Worm (Caenorhabditis elegans) whole organism, young adult: ENCODE measurements around the gene K02F6.5.
"Not testable (repeated sequence)": the region's sequence is repeated elsewhere in the genome, so short reads cannot be mapped to it uniquely, and the experiment has no call there.

Source experiments
- B0261.1 ChIP-seq: sonication (generic microtip); optimal IDR thresholded peaks from 2 replicates; lab custom pipeline; 2016; ENCODE audit warnings: mild to moderate bottlenecking, missing genetic modification characterization, moderate library complexity, missing compliant biosample characterization
- F23B12.7 ChIP-seq: sonication (generic microtip); optimal IDR thresholded peaks from 2 replicates; lab custom pipeline; 2017; ENCODE audit warnings: missing genetic modification characterization, mild to moderate bottlenecking, missing compliant biosample characterization, antibody characterized with exemption, moderate library complexity; ENCODE audit not compliant: insufficient read depth
- F49E8.2 ChIP-seq: sonication (generic microtip); optimal IDR thresholded peaks from 3 replicates; lab custom pipeline; 2017; ENCODE audit warnings: missing genetic modification characterization, mild to moderate bottlenecking, missing compliant biosample characterization, antibody characterized with exemption, moderate library complexity; ENCODE audit not compliant: insufficient read depth
- F57C9.4 ChIP-seq: sonication (generic microtip); optimal IDR thresholded peaks from 2 replicates; lab custom pipeline; 2017; ENCODE audit warnings: mild to moderate bottlenecking, missing genetic modification characterization, missing compliant biosample characterization
- K11D2.4 ChIP-seq: fragments of 200-800 bp; sonication (Bioruptor generic); IDR thresholded peaks from 2 replicates; pipeline ENCODE4 v1.3.6; 2022; ENCODE audit warnings: missing genetic modification reagents, missing genetic modification characterization, missing compliant biosample characterization
- Y53G8AR.9 ChIP-seq: fragments of 200-800 bp; sonication (Bioruptor generic); conservative IDR thresholded peaks from 2 replicates; pipeline ENCODE4 v1.3.6; 2022; ENCODE audit warnings: missing genetic modification reagents, missing genetic modification characterization, missing compliant biosample characterization
- aptf-2 ChIP-seq: fragments of 200-800 bp; sonication (Bioruptor generic); conservative IDR thresholded peaks from 2 replicates; pipeline ENCODE4 v1.3.6; 2022; ENCODE audit warnings: missing genetic modification reagents, missing genetic modification characterization, missing compliant biosample characterization
- aptf-3 ChIP-seq: fragments of 200-800 bp; sonication (Bioruptor generic); IDR thresholded peaks from 2 replicates; pipeline ENCODE4 v1.3.6; 2022; ENCODE audit warnings: missing genetic modification characterization, missing compliant biosample characterization
- atf-7 ChIP-seq: sonication (generic microtip); optimal IDR thresholded peaks from 2 replicates; lab custom pipeline; 2017; ENCODE audit warnings: mild to moderate bottlenecking, missing genetic modification characterization, missing compliant biosample characterization
- athp-1 ChIP-seq: sonication (generic microtip); optimal IDR thresholded peaks from 2 replicates; lab custom pipeline; 2017; ENCODE audit warnings: mild to moderate bottlenecking, missing genetic modification characterization, missing compliant biosample characterization
- attf-6 ChIP-seq: fragments of 200-800 bp; sonication (Bioruptor generic); IDR thresholded peaks from 2 replicates; pipeline ENCODE4 v1.3.6; 2022; ENCODE audit warnings: missing genetic modification reagents, missing genetic modification characterization, missing compliant biosample characterization
- bed-1 ChIP-seq: fragments of 200-800 bp; sonication (Bioruptor generic); IDR thresholded peaks from 2 replicates; pipeline ENCODE4 v1.3.6; 2022; ENCODE audit warnings: missing genetic modification reagents, missing genetic modification characterization, missing compliant biosample characterization
- chd-7 ChIP-seq: sonication (generic microtip); optimal IDR thresholded peaks from 2 replicates; lab custom pipeline; 2016; ENCODE audit warnings: mild to moderate bottlenecking, missing genetic modification characterization, moderate library complexity, missing compliant biosample characterization
- egl-44 ChIP-seq: fragments of 200-800 bp; sonication (Bioruptor generic); IDR thresholded peaks from 2 replicates; pipeline ENCODE4 v1.3.6; 2022; ENCODE audit warnings: missing genetic modification reagents, missing genetic modification characterization, missing compliant biosample characterization
- ekl-4 ChIP-seq: fragments of 200-800 bp; sonication (Bioruptor generic); IDR thresholded peaks from 2 replicates; pipeline ENCODE4 v1.3.6; 2022; ENCODE audit warnings: missing genetic modification reagents, missing genetic modification characterization, missing compliant biosample characterization
- gei-17 ChIP-seq: fragments of 200-800 bp; sonication (Bioruptor generic); optimal IDR thresholded peaks from 2 replicates; lab custom pipeline; 2018; ENCODE audit warnings: mild to moderate bottlenecking, missing genetic modification characterization, missing compliant biosample characterization
- hmg-1.2 ChIP-seq: fragments of 200-800 bp; sonication (Bioruptor generic); IDR thresholded peaks from 2 replicates; pipeline ENCODE4 v1.3.6; 2022; ENCODE audit warnings: missing genetic modification reagents, missing genetic modification characterization, missing compliant biosample characterization
- hrde-1 ChIP-seq: sonication (generic microtip); optimal IDR thresholded peaks from 2 replicates; lab custom pipeline; 2016; ENCODE audit warnings: missing genetic modification characterization, mild to moderate bottlenecking, missing compliant biosample characterization, moderate library complexity, missing genotype, missing genetic modification reagents, borderline replicate concordance
- let-526 ChIP-seq: fragments of 200-800 bp; sonication (Bioruptor generic); IDR thresholded peaks from 2 replicates; pipeline ENCODE4 v1.3.6; 2022; ENCODE audit warnings: missing genetic modification reagents, missing genetic modification characterization, missing compliant biosample characterization
- lsl-1 ChIP-seq: fragments of 200-800 bp; sonication (Bioruptor generic); optimal IDR thresholded peaks from 2 replicates; lab custom pipeline; 2018; ENCODE audit warnings: mild to moderate bottlenecking, missing genetic modification characterization, moderate library complexity, missing compliant biosample characterization
- madf-3 ChIP-seq: fragments of 200-800 bp; sonication (Bioruptor generic); IDR thresholded peaks from 2 replicates; pipeline ENCODE4 v1.3.6; 2022; ENCODE audit warnings: missing genetic modification reagents, missing genetic modification characterization, missing compliant biosample characterization
- madf-8 ChIP-seq: fragments of 200-800 bp; sonication (Bioruptor generic); conservative IDR thresholded peaks from 2 replicates; pipeline ENCODE4 v1.3.6; 2022; ENCODE audit warnings: missing genetic modification reagents, missing genetic modification characterization, missing compliant biosample characterization
- mcd-1 ChIP-seq: fragments of 200-800 bp; sonication (Bioruptor generic); IDR thresholded peaks from 2 replicates; pipeline ENCODE4 v1.3.6; 2022; ENCODE audit warnings: missing genetic modification reagents, missing genetic modification characterization, missing compliant biosample characterization
- mxl-1 ChIP-seq: sonication (generic microtip); optimal IDR thresholded peaks from 2 replicates; lab custom pipeline; 2016; ENCODE audit warnings: missing genetic modification characterization, missing compliant biosample characterization
- nfya-1 ChIP-seq: sonication (generic microtip); optimal IDR thresholded peaks from 2 replicates; lab custom pipeline; 2017; ENCODE audit warnings: antibody characterized with exemption, missing compliant biosample characterization, missing genetic modification characterization, borderline replicate concordance; ENCODE audit not compliant: insufficient read depth
- nfya-2 ChIP-seq: fragments of 200-800 bp; sonication (Bioruptor generic); IDR thresholded peaks from 2 replicates; pipeline ENCODE4 v1.3.6; 2022; ENCODE audit warnings: missing genetic modification reagents, missing genetic modification characterization, missing compliant biosample characterization
- nfyb-1 ChIP-seq: fragments of 200-800 bp; sonication (Bioruptor generic); IDR thresholded peaks from 2 replicates; pipeline ENCODE4 v1.3.6; 2022; ENCODE audit warnings: missing genetic modification reagents, missing genetic modification characterization, missing compliant biosample characterization
- repo-1 ChIP-seq: sonication (generic microtip); optimal IDR thresholded peaks from 2 replicates; lab custom pipeline; 2017; ENCODE audit warnings: mild to moderate bottlenecking, missing genetic modification characterization, missing compliant biosample characterization
- rpc-1 ChIP-seq, 2 experiments: fragments of 150-350 bp in 1 of 2; sonication (generic microtip) in 1 of 2; optimal IDR thresholded peaks; 2 replicates each; lab custom pipeline; 2014 to 2018; ENCODE audit warnings: missing biosample characterization in 1 of 2, missing genetic modification characterization in 1 of 2, missing genetic modification reagents in 1 of 2, missing genotype in 1 of 2
- sea-2 ChIP-seq: fragments of 200-800 bp; sonication (Bioruptor generic); IDR thresholded peaks from 2 replicates; pipeline ENCODE4 v1.3.6; 2022; ENCODE audit warnings: missing genetic modification characterization, missing compliant biosample characterization
- snpc-1.3 ChIP-seq: sonication (generic microtip); optimal IDR thresholded peaks from 2 replicates; lab custom pipeline; 2017; ENCODE audit warnings: missing genetic modification characterization, mild to moderate bottlenecking, missing compliant biosample characterization, antibody characterized with exemption, moderate library complexity, missing genotype, missing genetic modification reagents; ENCODE audit not compliant: insufficient read depth
- snpc-3.4 ChIP-seq: sonication (generic microtip); optimal IDR thresholded peaks from 2 replicates; lab custom pipeline; 2017; ENCODE audit warnings: missing genetic modification characterization, mild to moderate bottlenecking, missing compliant biosample characterization, antibody characterized with exemption, moderate library complexity, missing genotype, missing genetic modification reagents
- snpc-4 ChIP-seq, 5 experiments: fragments of 150-350 bp in 1 of 5; sonication (generic microtip) in 4 of 5; optimal IDR thresholded peaks; 2 replicates each; lab custom pipeline; 2014 to 2018; ENCODE audit warnings: missing genetic modification characterization in 5 of 5, missing biosample characterization in 3 of 5, antibody characterized with exemption in 2 of 5, mild to moderate bottlenecking in 2 of 5, missing compliant biosample characterization in 2 of 5, missing genotype in 2 of 5, moderate library complexity in 2 of 5, missing genetic modification reagents in 1 of 5
- tbp1 ChIP-seq: fragments of 200-800 bp; sonication (Bioruptor generic); optimal IDR thresholded peaks from 2 replicates; lab custom pipeline; 2018; ENCODE audit warnings: mild to moderate bottlenecking, missing genetic modification characterization, missing compliant biosample characterization
- xnd-1 ChIP-seq: sonication (generic microtip); optimal IDR thresholded peaks from 2 replicates; lab custom pipeline; 2016; ENCODE audit warnings: missing genotype, missing genetic modification reagents, missing genetic modification characterization, missing compliant biosample characterization
- zfh-2 ChIP-seq: fragments of 200-800 bp; sonication (Bioruptor generic); conservative IDR thresholded peaks from 2 replicates; pipeline ENCODE4 v1.3.6; 2022; ENCODE audit warnings: missing genetic modification reagents, missing genetic modification characterization, missing compliant biosample characterization
- ztf-3 ChIP-seq: fragments of 200-800 bp; sonication (Bioruptor generic); optimal IDR thresholded peaks from 2 replicates; lab custom pipeline; 2018; ENCODE audit warnings: mild to moderate bottlenecking, missing genetic modification characterization, missing compliant biosample characterization

K02F6.5 gene

DNA sequence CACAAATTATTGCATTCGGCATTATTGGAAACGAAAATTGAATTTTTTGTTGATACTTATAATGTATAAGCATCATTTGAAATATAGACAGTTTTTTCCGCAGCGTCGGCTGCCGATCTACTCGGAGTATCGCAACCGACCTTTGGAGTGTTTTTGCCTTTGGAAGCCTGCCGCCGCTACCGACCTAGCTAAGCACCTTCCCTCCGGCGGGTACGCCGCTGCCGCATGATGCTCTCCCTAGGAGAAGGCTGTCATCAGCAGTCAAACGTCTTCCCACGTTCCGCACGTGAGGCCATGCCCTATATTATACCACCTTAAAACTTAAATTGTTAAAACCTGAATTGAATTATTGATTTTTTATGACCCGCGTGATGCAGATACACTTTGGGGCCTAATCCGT is 16.1 kb upstream of the K02F6.5 start:
- TF ChIP-seq ztf-3 (no peak), zfh-2 (GFP tag; lab: Robert Waterston, UW) (peak; percentile 69)

- no peak for TF ChIP-seq egl-44
- no peak for TF ChIP-seq ekl-4
These were observed 12.6 kb upstream of the K02F6.5 start, which contains the start of gene bath-13 for ce11 chrII:2521960-2522359. bath-13 (minus strand) TSS chrII:2522060.

ce11 chrII:2525652-2526051 is 8.9 kb upstream of the K02F6.5 start:
- TF ChIP-seq snpc-1.3 (tag; lab: Kevin White, UChicago): no peak
- no peak for TF ChIP-seq rpc-1 (optimal IDR thresholded peaks at IDR 0.05; lab: Kevin White, UChicago)
- TF ChIP-seq rpc-1 (tag; optimal IDR thresholded peaks at IDR 0.05; lab: Kevin White, UChicago): no peak
- no peak for TF ChIP-seq madf-8
- no peak for TF ChIP-seq aptf-3

DNA sequence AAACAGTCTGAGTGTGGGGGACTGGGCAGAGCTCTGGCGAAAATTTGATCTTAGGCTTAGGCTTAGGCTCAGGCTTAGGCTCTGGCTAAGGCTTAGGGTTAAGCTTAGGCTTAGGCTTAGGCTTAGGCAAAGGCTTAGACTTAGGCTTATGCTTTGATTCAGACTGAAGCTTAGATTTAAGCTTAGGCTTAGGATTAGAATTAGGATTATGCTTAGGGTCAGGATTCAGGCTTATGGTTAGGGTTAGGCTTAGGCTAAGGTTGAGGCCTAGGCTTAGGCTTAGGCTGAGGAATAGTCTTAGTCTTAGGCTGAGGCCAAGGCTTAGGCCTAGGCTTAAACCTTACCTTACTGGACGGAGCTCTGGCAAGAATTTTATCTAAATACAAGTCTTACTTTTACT is 7.7 kb upstream of the K02F6.5 start:
- TF ChIP-seq nfyb-1 (no peak), nfya-2 (GFP tag; lab: Robert Waterston, UW) (no peak), madf-3 (GFP tag; lab: Robert Waterston, UW) (no peak), F23B12.7 (tag; lab: Kevin White, UChicago) (no peak), chd-7 (tag; lab: Kevin White, UChicago) (no peak), bed-1 (GFP tag; lab: Robert Waterston, UW) (no peak), Y53G8AR.9 (no peak)

DNA sequence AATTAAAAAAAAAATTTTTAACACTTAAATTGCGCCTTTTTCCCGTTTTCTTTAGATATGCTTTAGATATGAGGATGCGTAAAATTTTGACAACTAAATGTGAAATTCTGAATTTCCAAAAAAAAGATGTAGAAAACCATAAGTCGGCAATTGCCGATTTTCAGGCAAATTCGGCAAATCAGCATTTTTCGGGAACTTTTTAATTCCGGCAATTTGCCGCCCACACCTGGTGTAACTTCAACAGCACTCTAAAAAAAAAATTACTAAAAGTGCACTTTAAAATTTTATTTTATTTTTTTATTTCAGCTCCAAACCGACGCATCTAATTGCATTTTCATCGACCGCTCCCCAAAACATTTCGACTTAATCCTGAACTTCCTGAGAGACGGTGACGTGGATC is 4.1 kb upstream of the K02F6.5 start, which contains the start of gene K02F6.6:
Gene K02F6.6, plus strand, starts transcription at position 301 of the 400 bp plus-strand sequence.
- no peak for TF ChIP-seq hmg-1.2 (GFP tag; lab: Robert Waterston, UW)
- TF ChIP-seq nfya-1 (tag; lab: Kevin White, UChicago): no peak
- no peak for TF ChIP-seq let-526 (GFP tag; lab: Robert Waterston, UW)
- TF ChIP-seq athp-1: no peak
- TF ChIP-seq F49E8.2 (tag; lab: Kevin White, UChicago): no peak
- TF ChIP-seq snpc-4 (GFP tag; optimal IDR thresholded peaks at IDR 0.05; lab: Kevin White, UChicago): no peak
- TF ChIP-seq snpc-4 (tag; optimal IDR thresholded peaks at IDR 0.05; lab: Kevin White, UChicago): no peak
- TF ChIP-seq snpc-3.4 (tag; lab: Kevin White, UChicago): no peak
- TF ChIP-seq lsl-1 (GFP tag; lab: Kevin White, UChicago): no peak
- no peak for TF ChIP-seq mcd-1 (GFP tag; lab: Robert Waterston, UW)
- no peak for TF ChIP-seq gei-17 (GFP tag; lab: Kevin White, UChicago)

DNA sequence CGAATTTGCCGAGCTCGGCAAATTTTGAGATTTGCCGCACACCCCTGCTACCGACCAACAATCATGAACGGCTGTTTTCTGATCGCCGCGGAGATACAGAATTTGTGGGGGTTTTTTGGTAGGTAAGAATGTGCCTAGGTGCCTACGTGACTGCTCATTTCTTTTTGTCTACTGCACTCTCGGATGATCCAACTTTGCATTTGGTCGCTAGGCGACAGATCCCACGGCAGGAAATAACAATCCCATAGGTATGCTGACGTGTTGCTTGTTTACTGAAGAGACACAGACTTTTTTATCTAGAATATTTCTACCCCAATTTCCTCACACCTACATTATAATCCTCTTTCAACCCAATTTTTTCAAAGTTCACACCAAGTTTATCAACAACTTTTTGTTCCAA is 393 bp downstream of the K02F6.5 start, which contains the start of gene K02F6.8:
Gene K02F6.8, minus strand, starts transcription at position 101 of the 400 bp plus-strand sequence.
- not testable (repeated sequence) for TF ChIP-seq nfyb-1; xnd-1 (tag; lab: Kevin White, UChicago); F23B12.7 (tag; lab: Kevin White, UChicago)

- no peak for TF ChIP-seq atf-7 (tag; lab: Kevin White, UChicago)
- no peak for TF ChIP-seq tbp1 (GFP tag; lab: Kevin White, UChicago)
- TF ChIP-seq repo-1 (tag; lab: Kevin White, UChicago): no peak
- TF ChIP-seq sea-2 (GFP tag; lab: Robert Waterston, UW): no peak
- no peak for TF ChIP-seq aptf-2 (GFP tag; lab: Robert Waterston, UW)
- TF ChIP-seq K11D2.4: no peak
- TF ChIP-seq F57C9.4: no peak
- TF ChIP-seq madf-8: no peak
- TF ChIP-seq mxl-1 (tag; lab: Kevin White, UChicago): no peak
- TF ChIP-seq hrde-1 (tag; lab: Kevin White, UChicago): no peak
- TF ChIP-seq B0261.1: no peak
- no peak for TF ChIP-seq bed-1 (GFP tag; lab: Robert Waterston, UW)
- no peak for TF ChIP-seq attf-6 (GFP tag; lab: Robert Waterston, UW)
- TF ChIP-seq F49E8.2 (tag; lab: Kevin White, UChicago): no peak
These were observed 3.2 kb downstream of the K02F6.5 start, which contains the start of gene K02F6.7 for ce11 chrII:2537754-2538153. K02F6.7 (minus strand) TSS chrII:2537854.
